Worm (Caenorhabditis elegans) whole organism, L4/young adult: ENCODE results near the gene F37C4.6.
"Not testable (repeated sequence)": the region's sequence is repeated elsewhere in the genome, so short reads cannot be mapped to it uniquely, and the experiment has no call there.

Source experiments
- W03F9.2 ChIP-seq: fragments of 150-350 bp; optimal IDR thresholded peaks from 2 replicates; lab custom pipeline; 2014; ENCODE audit warnings: missing biosample characterization, missing genetic modification characterization
- dao-5 ChIP-seq: sonication (generic microtip); optimal IDR thresholded peaks from 2 replicates; lab custom pipeline; 2016; ENCODE audit warnings: missing genotype, missing genetic modification characterization, moderate library complexity, missing compliant biosample characterization
- him-1 ChIP-seq: sonication (generic microtip); optimal IDR thresholded peaks from 2 replicates; lab custom pipeline; 2016; ENCODE audit warnings: missing genotype, missing genetic modification reagents, missing genetic modification characterization, missing compliant biosample characterization

Gene F37C4.6

DNA sequence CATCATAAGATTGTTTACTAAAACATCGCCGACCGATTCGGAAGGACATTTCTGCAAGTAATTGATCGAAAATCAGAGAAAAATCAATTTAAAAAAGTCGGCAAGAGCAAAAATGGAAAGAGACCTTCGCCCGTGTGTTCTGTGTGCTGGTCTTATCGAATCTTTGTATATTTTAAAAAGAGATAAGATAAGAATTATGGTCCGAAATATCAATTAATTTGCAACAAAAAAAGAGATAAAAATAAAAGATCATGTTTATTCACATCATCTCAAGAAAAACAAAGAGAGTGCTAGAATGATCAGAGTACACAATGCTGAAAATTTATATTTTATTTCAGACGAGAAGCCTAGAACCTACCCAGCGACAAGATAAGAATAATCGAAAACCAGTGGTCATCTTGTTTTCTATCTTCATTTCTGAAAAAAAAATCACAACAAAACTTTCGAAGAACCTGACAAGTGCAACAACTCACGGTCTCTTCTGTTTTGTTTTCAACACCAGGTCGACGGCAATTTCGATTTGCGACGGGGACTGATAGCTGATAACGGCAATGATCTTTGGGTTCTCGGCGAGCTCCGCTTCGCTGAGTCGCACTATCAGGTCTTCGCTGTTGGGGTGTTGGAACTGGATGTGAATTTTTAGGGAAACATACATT lies at the start of gene F37C4.6:
Gene F37C4.6 (minus strand): TSS at position 51 of the 656 bp plus-strand sequence.
- TF ChIP-seq W03F9.2 (tag; lab: Kevin White, UChicago) (no peak), him-1 (tag; lab: Kevin White, UChicago) (no peak), dao-5 (no peak)

DNA sequence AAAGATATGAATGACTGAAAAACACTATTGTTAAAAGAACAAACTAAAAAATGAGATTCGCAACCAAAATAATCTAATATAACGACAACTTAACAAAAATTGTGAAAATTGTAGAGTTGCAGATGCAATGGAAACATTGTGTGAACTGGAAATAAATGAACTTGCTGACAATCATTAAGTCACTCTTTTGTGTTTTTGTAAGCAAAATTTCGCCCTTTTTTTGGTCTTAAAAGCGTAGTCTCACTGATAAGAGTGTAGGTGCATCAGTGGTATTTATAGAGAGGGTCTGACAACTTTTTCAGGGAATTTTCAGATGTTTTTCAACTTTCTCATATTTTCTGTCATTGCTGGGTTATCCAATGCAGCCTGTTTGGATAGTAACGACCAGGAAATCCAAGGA lies 48.0 kb upstream of the F37C4.6 start, which contains the start of gene clec-68:
Gene clec-68 (plus strand): TSS at position 301 of the 400 bp plus-strand sequence.
- TF ChIP-seq W03F9.2 (tag; lab: Kevin White, UChicago) (no peak), dao-5 (no peak), him-1 (tag; lab: Kevin White, UChicago) (no peak)

- TF ChIP-seq dao-5 (no peak), W03F9.2 (tag; lab: Kevin White, UChicago) (no peak), him-1 (tag; lab: Kevin White, UChicago) (no peak)
These were observed 43.8 kb upstream of the F37C4.6 start, which contains the start of gene clec-67 for ce11 chrIV:3921898-3922297. clec-67 (plus strand) TSS chrIV:3922165.

- TF ChIP-seq dao-5 = no peak
- TF ChIP-seq W03F9.2 (tag; lab: Kevin White, UChicago) = no peak
- no peak for TF ChIP-seq him-1 (tag; lab: Kevin White, UChicago)
These were observed 41.4 kb upstream of the F37C4.6 start, which contains the start of gene srz-19 for ce11 chrIV:3919506-3919905. srz-19 (plus strand) TSS chrIV:3919806.

- TF ChIP-seq W03F9.2 (tag; lab: Kevin White, UChicago) = no peak
- TF ChIP-seq him-1 (tag; lab: Kevin White, UChicago) = no peak
These were observed 40.0 kb upstream of the F37C4.6 start, which contains the start of gene F56D6.23 for ce11 chrIV:3918160-3918559. F56D6.23 (plus strand) TSS chrIV:3918460.

DNA sequence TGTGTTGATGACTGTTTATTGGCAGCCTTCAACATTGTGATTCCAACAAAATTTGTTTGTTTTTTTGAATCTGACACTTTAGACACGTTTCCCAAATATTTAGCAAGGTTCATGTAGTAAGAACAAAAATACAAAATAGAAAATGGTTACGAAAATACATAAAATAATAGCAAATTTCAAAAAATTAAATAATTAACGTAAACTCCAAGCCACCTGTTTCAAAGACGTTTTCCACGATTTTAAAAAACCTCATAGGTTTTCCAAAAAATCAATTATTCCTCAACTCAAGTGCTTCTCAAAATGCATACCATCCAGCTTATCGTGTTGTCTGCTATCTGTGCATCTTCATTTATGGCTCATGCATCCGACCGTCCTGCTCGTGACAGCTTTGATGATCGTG lies 39.3 kb upstream of the F37C4.6 start, which contains the start of gene F56D6.14:
Gene F56D6.14 (plus strand): TSS at position 301 of the 400 bp plus-strand sequence.
- TF ChIP-seq W03F9.2 (tag; lab: Kevin White, UChicago) (no peak), him-1 (tag; lab: Kevin White, UChicago) (no peak), dao-5 (no peak)

DNA sequence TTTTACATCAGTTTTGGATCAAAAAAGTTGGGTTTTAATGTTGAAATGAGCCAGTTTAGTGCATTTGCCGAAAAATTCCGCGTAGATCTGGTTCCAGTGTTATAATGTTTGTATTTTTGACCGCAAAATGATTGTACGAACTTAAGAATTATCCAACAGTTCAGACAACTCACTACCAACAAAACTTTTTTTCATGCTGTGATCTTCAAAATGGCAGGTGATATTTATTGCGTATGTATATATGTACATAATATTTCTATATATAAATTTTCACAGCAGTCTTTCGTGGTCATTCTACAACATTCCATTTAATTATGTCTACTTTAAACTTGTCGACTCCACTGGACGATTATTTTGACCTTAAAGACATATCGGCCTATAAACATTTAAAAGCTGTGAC lies 37.2 kb upstream of the F37C4.6 start, which contains the start of gene srz-20:
Gene srz-20 (plus strand): TSS at position 301 of the 400 bp plus-strand sequence.
- no peak for TF ChIP-seq W03F9.2 (tag; lab: Kevin White, UChicago)
- TF ChIP-seq him-1 (tag; lab: Kevin White, UChicago) = no peak
- no peak for TF ChIP-seq dao-5

- TF ChIP-seq dao-5 (no peak), W03F9.2 (tag; lab: Kevin White, UChicago) (no peak)
These were observed 36.3 kb upstream of the F37C4.6 start, which contains the start of gene F56D6.19 for ce11 chrIV:3914462-3914861. F56D6.19 (plus strand) TSS chrIV:3914762.

DNA sequence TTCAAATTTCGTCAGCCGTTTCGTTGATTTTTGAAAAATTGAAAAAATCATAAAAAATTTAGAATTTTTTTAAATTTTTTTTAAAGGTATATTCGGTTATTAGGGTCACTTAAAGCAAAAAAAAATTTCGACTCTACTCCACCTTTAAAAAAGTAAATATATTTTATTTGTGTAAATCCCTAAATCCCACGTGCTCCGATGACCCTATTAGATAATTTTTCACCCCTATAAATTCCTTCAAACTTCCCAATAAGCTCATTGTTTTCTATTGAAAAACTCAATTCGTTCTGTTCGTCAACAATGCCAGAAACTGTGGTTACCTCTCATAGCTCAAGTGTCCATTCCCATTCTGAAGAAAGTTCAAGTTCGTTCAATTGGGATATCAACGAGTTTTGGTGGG lies 34.5 kb upstream of the F37C4.6 start, which contains the start of gene F56D6.20:
Gene F56D6.20 (plus strand): TSS at position 301 of the 400 bp plus-strand sequence.
- TF ChIP-seq him-1 (tag; lab: Kevin White, UChicago) = no peak
- TF ChIP-seq W03F9.2 (tag; lab: Kevin White, UChicago) = no peak

DNA sequence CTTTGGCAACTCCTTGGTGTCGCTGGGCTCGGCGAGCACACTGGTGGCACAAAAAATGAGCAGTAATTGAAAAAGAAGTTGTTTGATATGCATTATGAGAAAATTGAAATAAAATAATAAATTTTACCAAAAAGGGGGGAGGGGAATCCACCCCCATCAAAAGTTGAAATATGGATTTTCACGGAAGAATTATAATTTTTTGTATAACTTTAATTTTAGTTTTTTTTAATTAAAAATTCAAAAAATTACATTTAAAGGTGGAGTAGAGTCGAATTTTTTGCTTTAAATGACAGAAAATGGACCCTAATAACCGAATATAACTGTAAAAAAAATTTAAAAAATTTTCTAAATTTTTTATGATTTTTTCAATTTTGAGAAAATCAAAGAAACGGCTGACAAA lies 33.7 kb upstream of the F37C4.6 start, which contains the start of gene F56D6.18:
Gene F56D6.18 (minus strand): TSS at position 101 of the 400 bp plus-strand sequence.
- TF ChIP-seq W03F9.2 (tag; lab: Kevin White, UChicago); dao-5; him-1 (tag; lab: Kevin White, UChicago): not testable (repeated sequence)

ce11 chrIV:3909114-3909513 lies 31.0 kb upstream of the F37C4.6 start, which contains the start of gene F56D6.13:
F56D6.13 (plus strand) TSS chrIV:3909414.
- TF ChIP-seq him-1 (tag; lab: Kevin White, UChicago) (no peak), dao-5 (no peak), W03F9.2 (tag; lab: Kevin White, UChicago) (no peak)

DNA sequence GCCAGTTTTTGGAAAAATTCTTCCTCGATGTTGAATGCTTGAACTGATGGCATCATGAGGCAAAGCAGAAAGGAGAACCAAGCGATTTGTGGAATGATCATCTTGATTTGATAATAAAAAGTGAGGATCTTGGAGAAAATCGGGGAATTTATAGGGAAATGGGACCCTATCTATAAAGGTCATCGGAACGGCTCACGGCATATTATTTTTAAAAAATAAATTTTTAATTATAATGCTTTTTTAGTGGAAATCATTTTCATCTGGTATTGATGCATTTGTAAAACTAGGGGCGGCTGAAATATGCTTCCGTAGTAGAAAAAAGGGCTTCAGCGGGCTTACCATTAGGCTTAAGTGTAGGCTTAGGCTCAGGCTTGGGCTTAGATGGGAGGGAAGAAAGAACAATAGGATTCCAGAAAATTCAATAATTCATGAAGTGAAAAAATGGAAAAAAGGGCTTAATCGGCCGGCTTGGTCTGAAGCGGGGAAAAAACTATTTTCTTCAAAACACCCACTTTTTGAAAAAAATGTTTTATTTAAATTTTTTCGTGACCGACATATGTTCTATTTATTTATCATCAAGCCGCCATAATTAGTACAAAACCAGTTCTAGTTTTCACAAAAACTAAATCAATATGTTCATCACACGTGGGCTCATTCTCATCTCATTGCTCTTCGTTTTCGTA lies 29.5 kb upstream of the F37C4.6 start, which contains the start of the genes F56D6.22 and F56D6.12:
Gene F56D6.22 (minus strand): TSS at position 101 of the 683 bp plus-strand sequence.
Gene F56D6.12 (plus strand): TSS at position 633 of the 683 bp plus-strand sequence.
- TF ChIP-seq dao-5 = no peak
- TF ChIP-seq him-1 (tag; lab: Kevin White, UChicago) = no peak
- TF ChIP-seq W03F9.2 (tag; lab: Kevin White, UChicago) = no peak

ce11 chrIV:3906393-3906792 lies 28.3 kb upstream of the F37C4.6 start, which contains the start of gene F56D6.11:
F56D6.11 (minus strand) TSS chrIV:3906493.
- TF ChIP-seq dao-5 = no peak
- no peak for TF ChIP-seq him-1 (tag; lab: Kevin White, UChicago)
- TF ChIP-seq W03F9.2 (tag; lab: Kevin White, UChicago) = no peak
